Worm (Caenorhabditis elegans) whole organism, early embryonic: ENCODE results near the gene gck-3.

Experiments used
- B0310.2 ChIP-seq: sonication (generic microtip); optimal IDR thresholded peaks from 2 replicates; lab custom pipeline; 2016; ENCODE audit warnings: mild to moderate bottlenecking, missing genetic modification characterization, missing compliant biosample characterization
- ets-7 ChIP-seq: sonication (generic microtip); optimal IDR thresholded peaks from 2 replicates; lab custom pipeline; 2016; ENCODE audit warnings: missing genotype, missing genetic modification characterization, missing compliant biosample characterization
- hmbx-1 ChIP-seq: sonication (generic microtip); optimal IDR thresholded peaks from 2 replicates; lab custom pipeline; 2016; ENCODE audit warnings: mild to moderate bottlenecking, missing genetic modification characterization, missing compliant biosample characterization

ce11 chrV:17931795-17932194, 34.9 kb downstream of the gck-3 start:
- no peak for TF ChIP-seq ets-7 (tag; lab: Kevin White, UChicago)
- no peak for TF ChIP-seq hmbx-1 (tag; lab: Kevin White, UChicago)
- no peak for TF ChIP-seq B0310.2 (tag; lab: Kevin White, UChicago)
